Fruit fly (Drosophila melanogaster): Measurements from ENCODE around the gene pix.

pix gene

dm6 chr3L:8955199-8955598, 19.4 kb downstream of the pix start:
- TF ChIP-seq Eip75B (GFP tag; optimal IDR thresholded peaks at IDR 0.05), result no peak
- TF ChIP-seq svp (GFP tag), result peak; percentile 92

dm6 chr3L:8954648-8955033, 19.9 kb downstream of the pix start, which contains the start of gene GNBP3:
Gene GNBP3 (plus strand): TSS chr3L:8955021.
- TF ChIP-seq svp (GFP tag), result peak; percentile 94
- TF ChIP-seq CG9139 (GFP tag; optimal IDR thresholded peaks at IDR 0.05), result peak; percentile 88
- peak; percentile 71 for TF ChIP-seq CG8319 (GFP tag; optimal IDR thresholded peaks at IDR 0.05)
- TF ChIP-seq Eip93F (GFP tag; optimal IDR thresholded peaks at IDR 0.05), result peak; percentile 97
- TF ChIP-seq fd85E (GFP tag; optimal IDR thresholded peaks at IDR 0.05), result peak; percentile 81
- TF ChIP-seq Sox102F (GFP tag; optimal IDR thresholded peaks at IDR 0.05), result peak; percentile 98
- no peak for TF ChIP-seq CG4318 (GFP tag; optimal IDR thresholded peaks at IDR 0.05)
- peak; percentile 78 for TF ChIP-seq Hr4 (GFP tag; optimal IDR thresholded peaks at IDR 0.05)
- peak; percentile 78 for TF ChIP-seq fd59A (GFP tag; optimal IDR thresholded peaks at IDR 0.05)
- TF ChIP-seq Blimp-1 (GFP tag; optimal IDR thresholded peaks at IDR 0.05), result peak; percentile 86
- TF ChIP-seq Eip78C (GFP tag), result peak; percentile 98
- peak; percentile 77 for TF ChIP-seq Gug (GFP tag; IDR thresholded peaks at IDR 0.05)
- no peak for TF ChIP-seq Met (GFP tag; optimal IDR thresholded peaks at IDR 0.05)
- peak; percentile 94 for TF ChIP-seq Smox (GFP tag; optimal IDR thresholded peaks at IDR 0.05)
- peak; percentile 95 for TF ChIP-seq CG3919 (GFP tag; optimal IDR thresholded peaks at IDR 0.05)
- TF ChIP-seq CG6854 (GFP tag; optimal IDR thresholded peaks at IDR 0.05), result peak; percentile 95
- TF ChIP-seq topi (GFP tag; optimal IDR thresholded peaks at IDR 0.05), result peak; percentile 95
- no peak for TF ChIP-seq CG6276 (GFP tag; optimal IDR thresholded peaks at IDR 0.05)
- peak; percentile 92 for TF ChIP-seq net (GFP tag; optimal IDR thresholded peaks at IDR 0.05)
- peak; percentile 91 for TF ChIP-seq Eip75B (GFP tag; optimal IDR thresholded peaks at IDR 0.05)
- TF ChIP-seq achi (GFP tag; optimal IDR thresholded peaks at IDR 0.05), result peak; percentile 90
- peak; percentile 89 for TF ChIP-seq CG10669 (GFP tag; optimal IDR thresholded peaks at IDR 0.05)
- no peak for TF ChIP-seq Hr38 (GFP tag; optimal IDR thresholded peaks at IDR 0.05)
- peak; percentile 89 for TF ChIP-seq CG8632 (GFP tag; optimal IDR thresholded peaks at IDR 0.05)
- TF ChIP-seq CG11762 (GFP tag; optimal IDR thresholded peaks at IDR 0.05; ENCODE audit: insufficient read depth), result peak; percentile 87
- peak; percentile 66 for TF ChIP-seq fkh (GFP tag; optimal IDR thresholded peaks at IDR 0.05)
- TF ChIP-seq ss (GFP tag; optimal IDR thresholded peaks at IDR 0.05), result peak; percentile 89 to 92
- TF ChIP-seq Ets21C (GFP tag; optimal IDR thresholded peaks at IDR 0.05), result peak; percentile 84
- TF ChIP-seq eg (GFP tag; IDR thresholded peaks at IDR 0.05), result peak; percentile 83
- TF ChIP-seq pdm3 (GFP tag; optimal IDR thresholded peaks at IDR 0.05), result no peak
- peak; percentile 94 for TF ChIP-seq dsx (GFP tag; optimal IDR thresholded peaks at IDR 0.05; ENCODE audit: poor library complexity, severe bottlenecking)
- peak; percentile 76 to 79 for TF ChIP-seq salr (GFP tag; optimal IDR thresholded peaks at IDR 0.05)
- TF ChIP-seq CG31627 (GFP tag; optimal IDR thresholded peaks at IDR 0.05), result peak; percentile 89
- TF ChIP-seq CG34406 (GFP tag; optimal IDR thresholded peaks at IDR 0.05), result peak; percentile 93
- TF ChIP-seq CG1621 (tag; optimal IDR thresholded peaks at IDR 0.05), result peak; percentile 87
- TF ChIP-seq CG11294 (GFP tag; IDR thresholded peaks at IDR 0.05), result no peak; the same call in 1 of the 2 replicates
- TF ChIP-seq spab (GFP tag; optimal IDR thresholded peaks at IDR 0.05), result peak; percentile 85
- TF ChIP-seq CG8119 (GFP tag; IDR thresholded peaks at IDR 0.05), result peak; percentile 86
- TF ChIP-seq Sox14 (GFP tag; optimal IDR thresholded peaks at IDR 0.05), result peak; percentile 91
- peak; percentile 93 for TF ChIP-seq cyc (GFP tag; optimal IDR thresholded peaks at IDR 0.05)
- TF ChIP-seq CG6792 (GFP tag; optimal IDR thresholded peaks at IDR 0.05), result peak; percentile 93
- peak; percentile 91 for TF ChIP-seq acj6 (GFP tag; optimal IDR thresholded peaks at IDR 0.05)
- TF ChIP-seq Hr39 (GFP tag; optimal IDR thresholded peaks at IDR 0.05), result peak; percentile 87
- peak; percentile 90 for TF ChIP-seq CG15336 (GFP tag; IDR thresholded peaks at IDR 0.05)
- TF ChIP-seq CG3032 (tag; optimal IDR thresholded peaks at IDR 0.05), result peak; percentile 91
- TF ChIP-seq CG6808 (GFP tag; optimal IDR thresholded peaks at IDR 0.05), result peak; percentile 90
- TF ChIP-seq Sox15 (GFP tag; optimal IDR thresholded peaks at IDR 0.05), result peak; percentile 79
- peak; percentile 87 for TF ChIP-seq CG16779 (tag; optimal IDR thresholded peaks at IDR 0.05)
- peak; percentile 88 for TF ChIP-seq CG7368 (GFP tag; optimal IDR thresholded peaks at IDR 0.05)
- peak; percentile 92 for TF ChIP-seq CG10631 (GFP tag; optimal IDR thresholded peaks at IDR 0.05)
